Worm (Caenorhabditis elegans): ENCODE measurements around the gene C07A9.9.

C07A9.9 gene

ce11 chrIII:9629855-9630254 is 37.6 kb downstream of the C07A9.9 start, which contains the start of gene rpac-19:
rpac-19 (minus strand) TSS chrIII:9629885.
- no peak for TF ChIP-seq nhr-77 (tag; optimal IDR thresholded peaks at IDR 0.05)
- peak; percentile 72 for TF ChIP-seq nhr-23 (tag; optimal IDR thresholded peaks at IDR 0.05)
- TF ChIP-seq lsy-12 (tag; optimal IDR thresholded peaks at IDR 0.05), result peak; percentile 80
- peak; percentile 56 for TF ChIP-seq egl-5 (tag; optimal IDR thresholded peaks at IDR 0.05)
- peak; percentile 93 for TF ChIP-seq ama-1 (optimal IDR thresholded peaks at IDR 0.05)
- TF ChIP-seq ztf-4 (tag; optimal IDR thresholded peaks at IDR 0.05), result no peak
- no peak for TF ChIP-seq R02D3.7 (tag; optimal IDR thresholded peaks at IDR 0.05)
- TF ChIP-seq lin-39 (tag; optimal IDR thresholded peaks at IDR 0.05), result peak; percentile 16
- TF ChIP-seq snpc-4 (tag; optimal IDR thresholded peaks at IDR 0.05), result peak; percentile 53
- no peak for TF ChIP-seq nhr-237 (tag; optimal IDR thresholded peaks at IDR 0.05)
- TF ChIP-seq jun-1 (tag; optimal IDR thresholded peaks at IDR 0.05), result peak; percentile 36
- no peak for TF ChIP-seq unc-39 (tag; optimal IDR thresholded peaks at IDR 0.05)
- no peak for TF ChIP-seq mdl-1 (tag; optimal IDR thresholded peaks at IDR 0.05)
- TF ChIP-seq skn-1 (tag; optimal IDR thresholded peaks at IDR 0.05), result peak; percentile 33
- no peak for TF ChIP-seq fkh-2 (tag; optimal IDR thresholded peaks at IDR 0.05)
- TF ChIP-seq ZK546.5 (tag; optimal IDR thresholded peaks at IDR 0.05), result no peak
- TF ChIP-seq daf-12 (tag; optimal IDR thresholded peaks at IDR 0.05), result no peak
- no peak for TF ChIP-seq elt-3 (tag; optimal IDR thresholded peaks at IDR 0.05)
- TF ChIP-seq nfya-1 (tag; optimal IDR thresholded peaks at IDR 0.05; ENCODE audit: insufficient read depth), result peak; percentile 66
- no peak for TF ChIP-seq unc-62 (GFP tag; optimal IDR thresholded peaks at IDR 0.05)
- TF ChIP-seq ceh-82 (tag; optimal IDR thresholded peaks at IDR 0.05), result no peak
- no peak for TF ChIP-seq sea-2 (GFP tag; optimal IDR thresholded peaks at IDR 0.05)
- TF ChIP-seq lin-15B (tag; optimal IDR thresholded peaks at IDR 0.05), result peak; percentile 6
- no peak for TF ChIP-seq mml-1 (tag; optimal IDR thresholded peaks at IDR 0.05)
- TF ChIP-seq tbx-2 (tag; optimal IDR thresholded peaks at IDR 0.05), result peak; percentile 29
- TF ChIP-seq aly-2 (tag; optimal IDR thresholded peaks at IDR 0.05), result no peak
- no peak for TF ChIP-seq pqm-1 (tag; optimal IDR thresholded peaks at IDR 0.05)
- TF ChIP-seq nhr-67 (tag; optimal IDR thresholded peaks at IDR 0.05), result peak; percentile 25
- TF ChIP-seq elt-1 (tag; optimal IDR thresholded peaks at IDR 0.05), result no peak
- TF ChIP-seq nhr-12 (tag; optimal IDR thresholded peaks at IDR 0.05), result no peak
- no peak for TF ChIP-seq nhr-76 (tag; optimal IDR thresholded peaks at IDR 0.05)
- no peak for TF ChIP-seq ceh-16 (tag; optimal IDR thresholded peaks at IDR 0.05)
- no peak for TF ChIP-seq eor-1 (tag; optimal IDR thresholded peaks at IDR 0.05)
- peak; percentile 37 for TF ChIP-seq nhr-25 (tag; optimal IDR thresholded peaks at IDR 0.05)
- TF ChIP-seq fkh-10 (GFP tag; optimal IDR thresholded peaks at IDR 0.05), result no peak
- peak; percentile 82 for TF ChIP-seq pha-4 (tag; optimal IDR thresholded peaks at IDR 0.05)
- TF ChIP-seq elt-2 (tag; optimal IDR thresholded peaks at IDR 0.05), result peak; percentile 80
- peak; percentile 77 for TF ChIP-seq nhr-43 (tag; optimal IDR thresholded peaks at IDR 0.05; ENCODE audit: poor library complexity, severe bottlenecking)
- TF ChIP-seq ceh-9 (tag; optimal IDR thresholded peaks at IDR 0.05), result no peak
- TF ChIP-seq zag-1 (tag; optimal IDR thresholded peaks at IDR 0.05), result no peak
- no peak for TF ChIP-seq fos-1 (tag; optimal IDR thresholded peaks at IDR 0.05)
- no peak for TF ChIP-seq nhr-11 (tag; optimal IDR thresholded peaks at IDR 0.05)
- TF ChIP-seq ztf-11 (tag; optimal IDR thresholded peaks at IDR 0.05), result no peak
- TF ChIP-seq ceh-28 (tag; optimal IDR thresholded peaks at IDR 0.05), result no peak
- no peak for TF ChIP-seq nhr-28 (tag; optimal IDR thresholded peaks at IDR 0.05)
- TF ChIP-seq hmg-11 (tag; optimal IDR thresholded peaks at IDR 0.05), result peak; percentile 71
- no peak for TF ChIP-seq egl-27 (tag; optimal IDR thresholded peaks at IDR 0.05)

- TF ChIP-seq mdl-1 (tag; optimal IDR thresholded peaks at IDR 0.05) (no peak), ztf-4 (tag; optimal IDR thresholded peaks at IDR 0.05) (no peak)
Observed at ce11 chrIII:9629054-9629453, 38.4 kb downstream of the C07A9.9 start, which contains the start of gene tbg-1. tbg-1 (minus strand) TSS chrIII:9629154.

All from whole organism, L3 larva.